Worm (Caenorhabditis elegans): ENCODE measurements around the gene mtl-1.

ce11 chrV:6710462-6710861 is 18.8 kb upstream of the mtl-1 start, which contains the start of gene sna-1:
- TF ChIP-seq nhr-12 (tag; optimal IDR thresholded peaks at IDR 0.05) (no peak), ama-1 (optimal IDR thresholded peaks at IDR 0.05) (no peak), nhr-11 (tag; optimal IDR thresholded peaks at IDR 0.05) (no peak), nhr-237 (tag; optimal IDR thresholded peaks at IDR 0.05) (no peak), zag-1 (tag; optimal IDR thresholded peaks at IDR 0.05) (no peak), ztf-11 (tag; optimal IDR thresholded peaks at IDR 0.05) (no peak)

Measured in whole organism, L3 larva.